Worm (Caenorhabditis elegans): ENCODE measurements around the gene acr-14.

The acr-14 gene

DNA sequence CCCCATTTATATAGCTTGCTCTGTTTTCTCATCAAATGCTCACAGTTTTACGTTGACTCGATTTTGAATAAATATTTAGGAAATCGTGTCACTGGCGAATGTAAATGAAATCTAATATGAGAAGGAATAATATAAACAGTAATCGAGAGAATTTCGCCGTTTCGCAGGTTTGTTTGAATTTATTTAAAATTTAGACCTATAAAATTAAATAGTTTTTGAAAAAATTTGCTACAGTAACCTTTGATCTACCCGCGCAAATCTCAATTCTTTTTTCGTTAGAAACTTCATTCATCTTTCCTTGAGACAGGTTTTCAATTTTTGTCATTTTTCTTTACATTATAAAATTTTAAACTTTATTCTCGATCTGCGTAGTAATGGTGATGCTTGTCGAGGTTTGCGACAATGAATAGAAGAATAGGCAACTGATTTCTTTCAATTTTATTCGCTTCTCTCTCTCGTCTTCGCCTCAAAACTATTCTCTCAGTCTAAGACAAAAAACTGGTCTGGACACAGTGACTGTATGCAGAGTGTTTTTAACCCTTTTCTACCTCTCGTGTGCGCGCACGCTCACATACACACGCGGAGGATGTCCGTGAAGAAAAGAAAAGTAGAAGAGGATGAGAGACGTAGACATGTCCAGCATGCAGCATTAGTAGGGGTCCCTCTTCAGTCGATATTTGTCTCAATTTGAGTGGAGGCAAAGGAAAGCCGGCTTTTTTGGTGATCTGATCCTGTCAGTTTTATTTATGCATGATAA lies 45.5 kb upstream of the acr-14 start, which contains the start of gene dab-1 (continued):
- no peak for TF ChIP-seq rpc-1 (optimal IDR thresholded peaks at IDR 0.05)
- no peak for TF ChIP-seq rpc-1 (tag; optimal IDR thresholded peaks at IDR 0.05)
- TF ChIP-seq dpl-1 (GFP tag; optimal IDR thresholded peaks at IDR 0.05): peak; percentile 54
- TF ChIP-seq lin-54 (GFP tag; optimal IDR thresholded peaks at IDR 0.05): peak; percentile 43
- no peak for TF ChIP-seq somi-1 (GFP tag; optimal IDR thresholded peaks at IDR 0.05)
- TF ChIP-seq ceh-27 (GFP tag; optimal IDR thresholded peaks at IDR 0.05): peak; percentile 2
- TF ChIP-seq F39B2.1 (GFP tag; IDR thresholded peaks at IDR 0.05): no peak
- no peak for TF ChIP-seq hlh-12 (tag; optimal IDR thresholded peaks at IDR 0.05)
- peak; percentile 5 for TF ChIP-seq F23B12.7 (tag; optimal IDR thresholded peaks at IDR 0.05; ENCODE audit: insufficient read depth)
- TF ChIP-seq rec-8 (tag; optimal IDR thresholded peaks at IDR 0.05): no peak
- TF ChIP-seq die-1 (tag; optimal IDR thresholded peaks at IDR 0.05): no peak
- no peak for TF ChIP-seq madf-3 (GFP tag; IDR thresholded peaks at IDR 0.05)
- TF ChIP-seq efl-1 (GFP tag; optimal IDR thresholded peaks at IDR 0.05): peak; percentile 88
- TF ChIP-seq cebp-1 (GFP tag; IDR thresholded peaks at IDR 0.05): no peak
- TF ChIP-seq cebp-1 (tag; optimal IDR thresholded peaks at IDR 0.05): peak; percentile 4
- TF ChIP-seq madf-8 (GFP tag; conservative IDR thresholded peaks at IDR 0.05): peak; percentile 83
- no peak for TF ChIP-seq Y56A3A.18 (GFP tag; IDR thresholded peaks at IDR 0.05)
- no peak for TF ChIP-seq ztf-18 (tag; optimal IDR thresholded peaks at IDR 0.05)

DNA sequence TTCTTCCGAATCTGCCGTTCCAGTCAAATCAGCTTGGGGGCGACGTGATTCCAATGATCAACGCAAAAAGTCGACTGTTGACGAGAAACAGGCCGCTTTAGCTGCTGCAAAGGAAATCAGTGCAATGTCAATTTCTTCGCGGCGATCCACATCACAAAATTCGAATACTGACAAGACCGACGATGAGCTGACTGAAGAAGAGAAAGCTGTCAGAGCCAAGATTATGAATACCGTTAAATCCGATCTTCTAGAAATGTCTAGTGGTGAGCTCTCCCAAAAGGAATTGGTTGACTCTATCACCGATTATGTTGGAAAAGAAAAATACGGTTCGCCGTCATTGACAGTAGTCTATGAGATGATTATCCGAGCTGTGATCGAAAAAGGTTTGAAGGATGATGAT lies 43.3 kb upstream of the acr-14 start:
- no peak for TF ChIP-seq F52B5.7 (tag; optimal IDR thresholded peaks at IDR 0.05)
- TF ChIP-seq nhr-27 (tag; optimal IDR thresholded peaks at IDR 0.05): no peak
- TF ChIP-seq F23B12.7 (tag; optimal IDR thresholded peaks at IDR 0.05; ENCODE audit: insufficient read depth): no peak
- no peak for TF ChIP-seq athp-1 (tag; optimal IDR thresholded peaks at IDR 0.05)
- no peak for TF ChIP-seq xnd-1 (tag; optimal IDR thresholded peaks at IDR 0.05)
- no peak for TF ChIP-seq ceh-91 (GFP tag; IDR thresholded peaks at IDR 0.05)
- TF ChIP-seq unc-62 (GFP tag; optimal IDR thresholded peaks at IDR 0.05): no peak
- TF ChIP-seq hlh-26 (GFP tag; conservative IDR thresholded peaks at IDR 0.05): no peak
- TF ChIP-seq attf-5 (GFP tag; optimal IDR thresholded peaks at IDR 0.05): no peak
- no peak for TF ChIP-seq nhr-90 (tag; optimal IDR thresholded peaks at IDR 0.05)
- TF ChIP-seq lin-40 (tag; optimal IDR thresholded peaks at IDR 0.05): no peak
- TF ChIP-seq ceh-100 (GFP tag; IDR thresholded peaks at IDR 0.05): no peak
- no peak for TF ChIP-seq ekl-4 (GFP tag; IDR thresholded peaks at IDR 0.05)
- no peak for TF ChIP-seq D2030.7 (GFP tag; IDR thresholded peaks at IDR 0.05)
- TF ChIP-seq B0336.3 (GFP tag; IDR thresholded peaks at IDR 0.05): no peak

DNA sequence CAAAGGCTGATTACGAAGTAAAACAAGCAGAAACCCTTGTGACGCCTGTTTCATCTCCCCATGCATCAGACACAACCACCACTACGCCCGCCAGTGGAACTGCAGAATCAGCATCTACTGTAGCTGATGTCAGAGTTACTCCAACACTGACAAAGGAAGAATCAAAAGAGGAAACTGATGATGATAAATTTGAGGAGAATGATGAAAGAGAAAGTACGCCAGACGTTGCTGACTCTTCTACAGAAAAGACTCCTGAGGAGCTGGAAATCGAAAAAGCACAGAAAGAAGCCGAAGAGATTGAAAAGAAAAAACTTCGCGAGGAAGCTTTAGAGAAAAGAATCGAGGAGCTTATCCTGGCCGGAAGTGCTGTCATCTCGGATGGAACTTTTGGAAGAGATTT lies 41.3 kb upstream of the acr-14 start:
- TF ChIP-seq sdz-38 (tag; optimal IDR thresholded peaks at IDR 0.05) (no peak), egl-44 (GFP tag; IDR thresholded peaks at IDR 0.05) (no peak), tlf-1 (GFP tag; optimal IDR thresholded peaks at IDR 0.05) (no peak), ZK185.1 (tag; optimal IDR thresholded peaks at IDR 0.05; ENCODE audit: poor library complexity, severe bottlenecking) (no peak), nfya-1 (tag; optimal IDR thresholded peaks at IDR 0.05; ENCODE audit: borderline replicate concordance, insufficient read depth) (no peak), unc-62 (GFP tag; optimal IDR thresholded peaks at IDR 0.05) (no peak), F49E8.2 (tag; optimal IDR thresholded peaks at IDR 0.05; ENCODE audit: insufficient read depth) (no peak), lag-1 (GFP tag; IDR thresholded peaks at IDR 0.05) (no peak), egl-18 (GFP tag; IDR thresholded peaks at IDR 0.05) (no peak), nfyb-1 (GFP tag; IDR thresholded peaks at IDR 0.05) (no peak), ceh-79 (tag; optimal IDR thresholded peaks at IDR 0.05) (no peak), T07F8.4 (tag; optimal IDR thresholded peaks at IDR 0.05) (no peak)

Measured in whole organism, young adult.